Fruit fly (Drosophila melanogaster): ENCODE measurements around the gene CG11656.

dm6 chr3R:12975223-12975622, 34.5 kb upstream of the CG11656 start:
- TF ChIP-seq CG5245 (GFP tag; optimal IDR thresholded peaks at IDR 0.05): no peak
- TF ChIP-seq CG10654 (GFP tag; optimal IDR thresholded peaks at IDR 0.05): no peak

All from whole organism, embryonic.